6 worm cellular contexts compared by ENCODE assay signal in the genomic region with DNA sequence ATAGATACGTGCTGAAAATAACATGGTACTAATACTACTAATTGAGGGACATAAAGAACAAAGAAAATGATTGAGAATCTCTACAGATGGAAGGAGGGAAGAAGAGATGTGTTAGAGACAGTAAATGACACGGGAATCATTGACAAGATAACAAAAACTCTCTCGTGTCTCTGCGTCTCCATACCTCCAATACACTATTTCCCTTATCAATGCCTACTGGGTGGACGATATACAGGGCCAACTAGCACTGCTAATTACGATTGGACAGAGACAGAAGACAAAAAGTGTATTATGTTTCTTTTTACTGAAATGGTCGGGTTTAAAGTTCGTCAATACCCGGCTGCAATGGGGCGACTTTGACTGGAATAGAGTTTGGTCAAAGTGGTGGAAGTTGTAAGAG.
TF ChIP-seq lines count a peak whose summit lies in the region.

No protein-coding gene starts in this region.

TF ChIP-seq in whole organism, L1 larva, 84 proteins besides CTCF, POLR2A, EP300 and RAD21 (continues in another document):
- peak; percentile 20 for TF ChIP-seq nhr-20 (tag; optimal IDR thresholded peaks at IDR 0.05; lab: Kevin White, UChicago)
- TF ChIP-seq nhr-47 (tag; optimal IDR thresholded peaks at IDR 0.05; lab: Kevin White, UChicago), result no peak
- TF ChIP-seq hlh-4 (tag; optimal IDR thresholded peaks at IDR 0.05; lab: Kevin White, UChicago), result no peak
- no peak for TF ChIP-seq fkh-8 (tag; optimal IDR thresholded peaks at IDR 0.05; lab: Kevin White, UChicago)
- no peak for TF ChIP-seq vab-15 (tag; optimal IDR thresholded peaks at IDR 0.05; lab: Kevin White, UChicago)
- TF ChIP-seq nhr-237 (tag; optimal IDR thresholded peaks at IDR 0.05; lab: Kevin White, UChicago), result no peak
- peak; percentile 26 for TF ChIP-seq pqm-1 (tag; optimal IDR thresholded peaks at IDR 0.05; lab: Kevin White, UChicago)
- TF ChIP-seq nhr-85 (tag; lab: Kevin White, UChicago), result no peak
- no peak for TF ChIP-seq ceh-8 (GFP tag; optimal IDR thresholded peaks at IDR 0.05; lab: Kevin White, UChicago)
- TF ChIP-seq efl-1 (optimal IDR thresholded peaks at IDR 0.05; lab: Kevin White, UChicago), result no peak
- TF ChIP-seq efl-1 (GFP tag; optimal IDR thresholded peaks at IDR 0.05 in 1 of 2; lab: Kevin White, UChicago), result peak in 1 of 2 experiments; percentile 92
- TF ChIP-seq nhr-12 (tag; optimal IDR thresholded peaks at IDR 0.05; lab: Kevin White, UChicago), result no peak
- TF ChIP-seq zip-4 (GFP tag; optimal IDR thresholded peaks at IDR 0.05; lab: Kevin White, UChicago), result no peak
- TF ChIP-seq lsy-2 (tag; optimal IDR thresholded peaks at IDR 0.05; lab: Kevin White, UChicago), result no peak
- no peak for TF ChIP-seq nhr-77 (tag; optimal IDR thresholded peaks at IDR 0.05; lab: Kevin White, UChicago)

TF ChIP-seq in whole organism, L2 larva, 48 proteins besides CTCF, POLR2A, EP300 and RAD21 (continues in another document):
- no peak for TF ChIP-seq ztf-4 (tag; optimal IDR thresholded peaks at IDR 0.05; lab: Kevin White, UChicago)
- TF ChIP-seq nhr-10 (tag; optimal IDR thresholded peaks at IDR 0.05; lab: Kevin White, UChicago), result no peak
- TF ChIP-seq lin-13 (GFP tag; optimal IDR thresholded peaks at IDR 0.05; lab: Kevin White, UChicago), result no peak
- no peak for TF ChIP-seq lsy-2 (tag; optimal IDR thresholded peaks at IDR 0.05; lab: Kevin White, UChicago)
- no peak for TF ChIP-seq nhr-77 (tag; optimal IDR thresholded peaks at IDR 0.05; lab: Kevin White, UChicago)
- no peak for TF ChIP-seq ZK546.5 (tag; optimal IDR thresholded peaks at IDR 0.05; lab: Kevin White, UChicago)
- TF ChIP-seq R02D3.7 (tag; optimal IDR thresholded peaks at IDR 0.05; lab: Kevin White, UChicago), result no peak
- TF ChIP-seq C34F6.9 (tag; optimal IDR thresholded peaks at IDR 0.05; lab: Kevin White, UChicago), result no peak
- TF ChIP-seq mab-5 (tag; optimal IDR thresholded peaks at IDR 0.05; lab: Kevin White, UChicago), result no peak
- no peak for TF ChIP-seq elt-1 (tag; optimal IDR thresholded peaks at IDR 0.05; lab: Kevin White, UChicago)
- TF ChIP-seq unc-62 (GFP tag; optimal IDR thresholded peaks at IDR 0.05; lab: Kevin White, UChicago), result no peak
- TF ChIP-seq nhr-6 (tag; optimal IDR thresholded peaks at IDR 0.05; lab: Kevin White, UChicago), result no peak
- TF ChIP-seq nhr-237 (tag; optimal IDR thresholded peaks at IDR 0.05; lab: Kevin White, UChicago), result no peak
- TF ChIP-seq unc-55 (GFP tag; optimal IDR thresholded peaks at IDR 0.05; lab: Kevin White, UChicago), result no peak
- TF ChIP-seq nhr-11 (tag; optimal IDR thresholded peaks at IDR 0.05; lab: Kevin White, UChicago), result no peak
- TF ChIP-seq lin-11 (tag; optimal IDR thresholded peaks at IDR 0.05; lab: Kevin White, UChicago), result no peak

TF ChIP-seq in whole organism, L3 larva, 47 proteins besides CTCF, POLR2A, EP300 and RAD21 (continues in another document):
- no peak for TF ChIP-seq egl-5 (tag; optimal IDR thresholded peaks at IDR 0.05; lab: Kevin White, UChicago)
- TF ChIP-seq pha-4 (tag; optimal IDR thresholded peaks at IDR 0.05; lab: Kevin White, UChicago), result peak; percentile 31
- TF ChIP-seq nhr-43 (tag; optimal IDR thresholded peaks at IDR 0.05; lab: Kevin White, UChicago; ENCODE audit: poor library complexity, severe bottlenecking), result peak; percentile 26
- peak; percentile 60 for TF ChIP-seq nfya-1 (tag; optimal IDR thresholded peaks at IDR 0.05; lab: Kevin White, UChicago; ENCODE audit: insufficient read depth)
- peak; percentile 44 for TF ChIP-seq nhr-25 (tag; optimal IDR thresholded peaks at IDR 0.05; lab: Kevin White, UChicago)
- no peak for TF ChIP-seq fos-1 (tag; optimal IDR thresholded peaks at IDR 0.05; lab: Kevin White, UChicago)
- TF ChIP-seq elt-3 (tag; optimal IDR thresholded peaks at IDR 0.05; lab: Kevin White, UChicago), result peak; percentile 8 to 84 (median 46)
- no peak for TF ChIP-seq ZK546.5 (tag; optimal IDR thresholded peaks at IDR 0.05; lab: Kevin White, UChicago)
- no peak for TF ChIP-seq fkh-2 (tag; optimal IDR thresholded peaks at IDR 0.05; lab: Kevin White, UChicago)
- TF ChIP-seq elt-2 (tag; optimal IDR thresholded peaks at IDR 0.05; lab: Kevin White, UChicago), result peak; percentile 93
- TF ChIP-seq nhr-11 (tag; optimal IDR thresholded peaks at IDR 0.05; lab: Kevin White, UChicago), result no peak
- TF ChIP-seq snpc-4 (tag; optimal IDR thresholded peaks at IDR 0.05; lab: Kevin White, UChicago), result no peak
- no peak for TF ChIP-seq ztf-11 (tag; optimal IDR thresholded peaks at IDR 0.05; lab: Kevin White, UChicago)
- TF ChIP-seq skn-1 (tag; optimal IDR thresholded peaks at IDR 0.05; lab: Kevin White, UChicago), result no peak
- peak; percentile 91 for TF ChIP-seq pqm-1 (tag; optimal IDR thresholded peaks at IDR 0.05; lab: Kevin White, UChicago)

TF ChIP-seq in whole organism, L4 larva, 104 proteins besides CTCF, POLR2A, EP300 and RAD21 (continues in another document):
- TF ChIP-seq nhr-102 (tag; optimal IDR thresholded peaks at IDR 0.05; lab: Kevin White, UChicago), result no peak
- TF ChIP-seq nhr-11 (tag; optimal IDR thresholded peaks at IDR 0.05; lab: Kevin White, UChicago), result no peak
- TF ChIP-seq ceh-28 (tag; optimal IDR thresholded peaks at IDR 0.05; lab: Kevin White, UChicago), result no peak
- TF ChIP-seq lin-13 (GFP tag; optimal IDR thresholded peaks at IDR 0.05; lab: Kevin White, UChicago), result no peak
- TF ChIP-seq pqm-1 (tag; optimal IDR thresholded peaks at IDR 0.05; lab: Kevin White, UChicago), result peak; percentile 96
- peak in 1 of 2 experiments; percentile 9 for TF ChIP-seq mdl-1 (tag; optimal IDR thresholded peaks at IDR 0.05; lab: Kevin White, UChicago)
- TF ChIP-seq attf-4 (tag; optimal IDR thresholded peaks at IDR 0.05; lab: Kevin White, UChicago), result no peak
- no peak for TF ChIP-seq duxl-1 (tag; optimal IDR thresholded peaks at IDR 0.05; lab: Kevin White, UChicago; ENCODE audit: poor library complexity)
- no peak for TF ChIP-seq daf-12 (tag; optimal IDR thresholded peaks at IDR 0.05; lab: Kevin White, UChicago)
- no peak for TF ChIP-seq jun-1 (tag; optimal IDR thresholded peaks at IDR 0.05; lab: Kevin White, UChicago)
- TF ChIP-seq nhr-10 (tag; optimal IDR thresholded peaks at IDR 0.05; lab: Kevin White, UChicago), result no peak
- TF ChIP-seq ceh-32 (tag; optimal IDR thresholded peaks at IDR 0.05; lab: Kevin White, UChicago; ENCODE audit: poor library complexity), result no peak
- no peak for TF ChIP-seq spr-1 (tag; optimal IDR thresholded peaks at IDR 0.05; lab: Kevin White, UChicago)
- TF ChIP-seq zip-2 (tag; optimal IDR thresholded peaks at IDR 0.05; lab: Kevin White, UChicago), result no peak
- no peak for TF ChIP-seq nhr-42 (GFP tag; IDR thresholded peaks at IDR 0.05; lab: Robert Waterston, UW)
- TF ChIP-seq rbr-2 (tag; optimal IDR thresholded peaks at IDR 0.05; lab: Kevin White, UChicago), result no peak

TF ChIP-seq in whole organism, late embryonic, 69 proteins besides CTCF, POLR2A, EP300 and RAD21:
- TF ChIP-seq elt-2 (tag; optimal IDR thresholded peaks at IDR 0.05; lab: Kevin White, UChicago) (peak; percentile 73), K02D7.2 (tag; optimal IDR thresholded peaks at IDR 0.05; lab: Kevin White, UChicago) (no peak)

TF ChIP-seq in whole organism, young adult, 124 proteins besides CTCF, POLR2A, EP300 and RAD21:
- no peak for TF ChIP-seq tlf-1 (GFP tag; optimal IDR thresholded peaks at IDR 0.05; lab: Kevin White, UChicago)
- TF ChIP-seq nhr-80 (tag; optimal IDR thresholded peaks at IDR 0.05; lab: Kevin White, UChicago), result peak; percentile 93
- TF ChIP-seq zim-3 (tag; optimal IDR thresholded peaks at IDR 0.05; lab: Kevin White, UChicago), result peak; percentile 5
- no peak for TF ChIP-seq ztf-28 (GFP tag; IDR thresholded peaks at IDR 0.05; lab: Robert Waterston, UW)
- TF ChIP-seq F10E7.11 (tag; optimal IDR thresholded peaks at IDR 0.05; lab: Kevin White, UChicago), result no peak
- 0 out of 2 replicates have a peak, but pooled peaks have one; percentile 48 for TF ChIP-seq hsf-1 (GFP tag; IDR thresholded peaks at IDR 0.05; lab: Robert Waterston, UW)
- TF ChIP-seq madf-6 (GFP tag; IDR thresholded peaks at IDR 0.05; lab: Robert Waterston, UW), result no peak
- TF ChIP-seq nhr-90 (tag; optimal IDR thresholded peaks at IDR 0.05; lab: Kevin White, UChicago), result no peak
- TF ChIP-seq ztf-22 (GFP tag; optimal IDR thresholded peaks at IDR 0.05; lab: Kevin White, UChicago), result no peak
- TF ChIP-seq let-607 (tag; optimal IDR thresholded peaks at IDR 0.05; lab: Kevin White, UChicago), result peak in 1 of 2 experiments; percentile 56
- peak; percentile 87 for TF ChIP-seq ets-4 (GFP tag; optimal IDR thresholded peaks at IDR 0.05; lab: Kevin White, UChicago)
- peak; percentile 20 for TF ChIP-seq chd-7 (tag; optimal IDR thresholded peaks at IDR 0.05; lab: Kevin White, UChicago)
- TF ChIP-seq K12H6.12 (tag; optimal IDR thresholded peaks at IDR 0.05; lab: Kevin White, UChicago), result no peak
- no peak for TF ChIP-seq nhr-120 (GFP tag; IDR thresholded peaks at IDR 0.05; lab: Robert Waterston, UW)
- peak; percentile 74 for TF ChIP-seq dox-1 (GFP tag; IDR thresholded peaks at IDR 0.05; lab: Robert Waterston, UW)
- TF ChIP-seq cebp-1 (GFP tag; IDR thresholded peaks at IDR 0.05; lab: Robert Waterston, UW), result no peak
- peak; percentile 20 for TF ChIP-seq cebp-1 (tag; optimal IDR thresholded peaks at IDR 0.05; lab: Kevin White, UChicago)
- peak; percentile 34 for TF ChIP-seq attf-5 (GFP tag; optimal IDR thresholded peaks at IDR 0.05; lab: Kevin White, UChicago)
- no peak for TF ChIP-seq nhr-27 (tag; optimal IDR thresholded peaks at IDR 0.05; lab: Kevin White, UChicago)
- no peak for TF ChIP-seq ama-1 (optimal IDR thresholded peaks at IDR 0.05; lab: Kevin White, UChicago)
- TF ChIP-seq ama-1 (GFP tag; optimal IDR thresholded peaks at IDR 0.05; lab: Kevin White, UChicago), result no peak
- TF ChIP-seq B0261.1 (tag; optimal IDR thresholded peaks at IDR 0.05; lab: Kevin White, UChicago), result no peak
- peak; percentile 33 for TF ChIP-seq tbp1 (GFP tag; optimal IDR thresholded peaks at IDR 0.05; lab: Kevin White, UChicago)
- no peak for TF ChIP-seq Y95B8A.8 (GFP tag; IDR thresholded peaks at IDR 0.05; lab: Robert Waterston, UW)
- TF ChIP-seq hmg-1.2 (GFP tag; IDR thresholded peaks at IDR 0.05; lab: Robert Waterston, UW), result peak; percentile 63; the same call in 1 of the 2 replicates
- no peak for TF ChIP-seq snpc-3.4 (tag; optimal IDR thresholded peaks at IDR 0.05; lab: Kevin White, UChicago)
